Fruit fly (Drosophila melanogaster) whole organism, embryonic: ENCODE measurements around the gene IA-2.

ENCODE experiments used
- Ada2b ChIP-seq: fragments of 200-800 bp; sonication (Bioruptor generic); IDR thresholded peaks from 2 replicates; pipeline ENCODE4 v1.3.6; 2022; ENCODE audit warnings: missing biosample characterization, missing genetic modification characterization
- Awh ChIP-seq: fragments of 200-800 bp; sonication (Bioruptor generic); IDR thresholded peaks from 2 replicates; pipeline ENCODE4, ENCODE4 v1.3.6; 2022; ENCODE audit warnings: missing biosample characterization, missing genetic modification characterization
- Bgb ChIP-seq: fragments of 200-800 bp; sonication (Bioruptor generic); IDR thresholded peaks from 2 replicates; pipeline ENCODE4 v1.3.6; 2022; ENCODE audit warnings: missing biosample characterization, missing genetic modification characterization; ENCODE audit not compliant: partially characterized antibody
- Blimp-1 ChIP-seq: fragments of 200-800 bp; sonication (Bioruptor generic); optimal IDR thresholded peaks from 3 replicates; lab custom pipeline; 2018; ENCODE audit warnings: missing biosample characterization, missing genetic modification characterization, mild to moderate bottlenecking, moderate library complexity, missing genetic modification reagents
- CG10462 ChIP-seq: fragments of 200-800 bp; sonication (Bioruptor generic); optimal IDR thresholded peaks from 2 replicates; lab custom pipeline; 2016; ENCODE audit warnings: missing biosample characterization, missing genetic modification characterization
- CG10543 ChIP-seq: fragments of 200-800 bp; sonication (Bioruptor generic); optimal IDR thresholded peaks from 3 replicates; lab custom pipeline; 2017; ENCODE audit warnings: missing biosample characterization, mild to moderate bottlenecking, missing genetic modification characterization, moderate library complexity
- CG11695 ChIP-seq: fragments of 200-800 bp; sonication (Bioruptor generic); IDR thresholded peaks from 3 replicates; pipeline ENCODE4 v1.3.6; 2022; ENCODE audit warnings: missing biosample characterization, missing genetic modification characterization
- CG11696 ChIP-seq: fragments of 200-800 bp; sonication (Bioruptor generic); IDR thresholded peaks from 2 replicates; pipeline ENCODE4 v1.3.6; 2022; ENCODE audit warnings: missing biosample characterization, missing genetic modification characterization
- CG11723 ChIP-seq: fragments of 200-800 bp; sonication (Bioruptor generic); optimal IDR thresholded peaks from 2 replicates; lab custom pipeline; 2017; ENCODE audit warnings: missing biosample characterization, mild to moderate bottlenecking, missing genetic modification characterization
- CG12155 ChIP-seq: fragments of 200-800 bp; sonication (Bioruptor generic); optimal IDR thresholded peaks from 3 replicates; lab custom pipeline; 2016; ENCODE audit warnings: missing biosample characterization, missing genetic modification characterization
- CG14965 ChIP-seq: fragments of 200-800 bp; sonication (Bioruptor generic); optimal IDR thresholded peaks from 2 replicates; lab custom pipeline; 2016; ENCODE audit warnings: missing biosample characterization, missing genetic modification characterization, borderline replicate concordance
- CG17328 ChIP-seq: fragments of 200-800 bp; sonication (Bioruptor generic); IDR thresholded peaks from 2 replicates; pipeline ENCODE4 v1.3.6; 2022; ENCODE audit warnings: missing biosample characterization, missing genetic modification characterization
- CG32767 ChIP-seq: fragments of 200-800 bp; sonication (Bioruptor generic); IDR thresholded peaks from 2 replicates; pipeline ENCODE4 v1.3.6; 2022; ENCODE audit warnings: missing biosample characterization, missing genetic modification characterization
- CG3847 ChIP-seq: fragments of 200-800 bp; sonication (Bioruptor generic); IDR thresholded peaks from 2 replicates; pipeline ENCODE4 v1.3.6; 2022; ENCODE audit warnings: missing biosample characterization, missing genetic modification characterization
- CG4424 ChIP-seq: fragments of 200-800 bp; sonication (Bioruptor generic); optimal IDR thresholded peaks from 3 replicates; lab custom pipeline; 2016; ENCODE audit warnings: missing biosample characterization, missing genetic modification characterization
- CG4820 ChIP-seq: fragments of 200-800 bp; sonication (Bioruptor generic); optimal IDR thresholded peaks from 3 replicates; lab custom pipeline; 2016; ENCODE audit warnings: missing biosample characterization, missing genetic modification characterization
- CG5180 ChIP-seq: fragments of 200-800 bp; sonication (Bioruptor generic); optimal IDR thresholded peaks from 3 replicates; lab custom pipeline; 2017; ENCODE audit warnings: missing biosample characterization, missing genetic modification characterization, mild to moderate bottlenecking, moderate library complexity, missing genetic modification reagents
- CG7357 ChIP-seq: fragments of 200-800 bp; sonication (Bioruptor generic); IDR thresholded peaks from 3 replicates; pipeline ENCODE4 v1.3.6; 2022; ENCODE audit warnings: missing biosample characterization, missing genetic modification characterization
- CG9797 ChIP-seq: fragments of 200-800 bp; sonication (Bioruptor generic); optimal IDR thresholded peaks from 3 replicates; lab custom pipeline; 2018; ENCODE audit warnings: missing biosample characterization, mild to moderate bottlenecking, missing genetic modification characterization
- D ChIP-seq, 2 experiments: fragments of 200-800 bp in 1 of 2; fragments of >200 bp in 1 of 2; sonication (Bioruptor generic) in 1 of 2; optimal IDR thresholded peaks; 2 replicates in 1 of 2; 3 replicates in 1 of 2; lab custom pipeline; 2017; ENCODE audit warnings: mild to moderate bottlenecking in 1 of 2, missing biosample characterization in 1 of 2, missing genetic modification characterization in 1 of 2, missing genetic modification reagents in 1 of 2
- Drgx ChIP-seq: fragments of 200-800 bp; sonication (Bioruptor generic); IDR thresholded peaks from 2 replicates; pipeline ENCODE4 v1.3.6; 2022; ENCODE audit warnings: missing biosample characterization, missing genetic modification characterization
- Fer2 ChIP-seq: fragments of 200-800 bp; sonication (Bioruptor generic); optimal IDR thresholded peaks from 2 replicates; lab custom pipeline; 2018; ENCODE audit warnings: missing biosample characterization, mild to moderate bottlenecking, missing genetic modification characterization, moderate library complexity
- HLH3B ChIP-seq: fragments of 200-800 bp; sonication (Bioruptor generic); IDR thresholded peaks from 2 replicates; pipeline ENCODE4 v1.3.6; 2022; ENCODE audit warnings: missing biosample characterization, missing genetic modification characterization
- Kr ChIP-seq: fragments of 200-800 bp; sonication (Bioruptor generic); optimal IDR thresholded peaks from 2 replicates; lab custom pipeline; 2017; ENCODE audit warnings: missing biosample characterization, mild to moderate bottlenecking, missing genetic modification characterization
- MTF-1 ChIP-seq: fragments of 200-800 bp; sonication (Bioruptor generic); optimal IDR thresholded peaks from 2 replicates; lab custom pipeline; 2018; ENCODE audit warnings: missing biosample characterization, mild to moderate bottlenecking, missing genetic modification characterization, borderline replicate concordance
- Med ChIP-seq: fragments of 200-800 bp; sonication (Bioruptor generic); peaks from one replicate; lab custom pipeline; 2016; ENCODE audit warnings: missing biosample characterization, missing genetic modification characterization, mild to moderate bottlenecking, inconsistent platforms, moderate library complexity
- Nf-YA ChIP-seq: fragments of 200-800 bp; sonication (Bioruptor generic); IDR thresholded peaks from 2 replicates; pipeline ENCODE4 v1.3.6; 2022; ENCODE audit warnings: missing biosample characterization, missing genetic modification characterization
- Opbp ChIP-seq: fragments of 200-800 bp; sonication (Bioruptor generic); IDR thresholded peaks from 3 replicates; pipeline ENCODE4 v1.3.6; 2022; ENCODE audit warnings: missing biosample characterization, missing genetic modification characterization; ENCODE audit not compliant: partially characterized antibody
- Optix ChIP-seq: fragments of 200-800 bp; sonication (Bioruptor generic); IDR thresholded peaks from 3 replicates; pipeline ENCODE4 v1.3.6; 2022; ENCODE audit warnings: missing biosample characterization, missing genetic modification characterization
- Poxn ChIP-seq: fragments of 200-800 bp; sonication (Bioruptor generic); IDR thresholded peaks from 2 replicates; pipeline ENCODE4 v1.3.6; 2022; ENCODE audit warnings: missing biosample characterization, missing genetic modification characterization
- Scr ChIP-seq: fragments of 200-800 bp; sonication (Bioruptor generic); IDR thresholded peaks from 2 replicates; pipeline ENCODE4 v1.3.6; 2022; ENCODE audit warnings: missing biosample characterization, missing genetic modification characterization; ENCODE audit not compliant: partially characterized antibody
- Sin3A ChIP-seq: fragments of >200 bp; optimal IDR thresholded peaks from 2 replicates; lab custom pipeline; 2018
- cas ChIP-seq: fragments of 200-800 bp; sonication (Bioruptor generic); IDR thresholded peaks from 2 replicates; pipeline ENCODE4 v1.3.6; 2022; ENCODE audit warnings: missing biosample characterization, missing genetic modification characterization
- dan ChIP-seq: fragments of 200-800 bp; sonication (Bioruptor generic); IDR thresholded peaks from 2 replicates; pipeline ENCODE4 v1.3.6; 2022; ENCODE audit warnings: missing biosample characterization, missing genetic modification characterization
- dmrt11E ChIP-seq: fragments of 200-800 bp; sonication (Bioruptor generic); optimal IDR thresholded peaks from 3 replicates; lab custom pipeline; 2018; ENCODE audit warnings: missing biosample characterization, mild to moderate bottlenecking, missing genetic modification characterization, moderate library complexity
- eve ChIP-seq, 2 experiments: fragments of >200 bp; optimal IDR thresholded peaks; 2 replicates each; lab custom pipeline; 2017; ENCODE audit warnings: missing biosample characterization in 2 of 2, missing genetic modification characterization in 2 of 2
- fd64A ChIP-seq: fragments of 200-800 bp; sonication (Bioruptor generic); optimal IDR thresholded peaks from 3 replicates; lab custom pipeline; 2018; ENCODE audit warnings: missing biosample characterization, mild to moderate bottlenecking, missing genetic modification characterization
- gem ChIP-seq: fragments of 200-800 bp; sonication (Bioruptor generic); optimal IDR thresholded peaks from 2 replicates; lab custom pipeline; 2019; ENCODE audit warnings: missing biosample characterization, mild to moderate bottlenecking, missing genetic modification characterization, moderate library complexity
- hkb ChIP-seq, 2 experiments: fragments of 200-800 bp in 1 of 2; fragments of >200 bp in 1 of 2; sonication (Bioruptor generic) in 1 of 2; IDR thresholded peaks in 1 of 2; optimal IDR thresholded peaks in 1 of 2; 2 replicates each; pipeline versions ENCODE4 v1.3.6 to Lab custom; 2017 to 2022; ENCODE audit warnings: missing biosample characterization in 1 of 2, missing genetic modification characterization in 1 of 2
- jumu ChIP-seq: fragments of 200-800 bp; sonication (Bioruptor generic); optimal IDR thresholded peaks from 3 replicates; lab custom pipeline; 2016; ENCODE audit warnings: missing biosample characterization, missing genetic modification characterization
- lbe ChIP-seq: fragments of 200-800 bp; sonication (Bioruptor generic); optimal IDR thresholded peaks from 2 replicates; lab custom pipeline; 2016; ENCODE audit warnings: missing biosample characterization, mild to moderate bottlenecking, missing genetic modification characterization
- otp ChIP-seq: fragments of 200-800 bp; sonication (Bioruptor generic); IDR thresholded peaks from 3 replicates; pipeline ENCODE4, ENCODE4 v1.3.6; 2022; ENCODE audit warnings: missing biosample characterization, missing genetic modification characterization
- rib ChIP-seq: fragments of 200-800 bp; sonication (Bioruptor generic); IDR thresholded peaks from 2 replicates; pipeline ENCODE4 v1.3.6; 2022; ENCODE audit warnings: missing biosample characterization, missing genetic modification characterization
- schlank ChIP-seq: fragments of 200-800 bp; sonication (Bioruptor generic); optimal IDR thresholded peaks from 2 replicates; lab custom pipeline; 2018; ENCODE audit warnings: missing biosample characterization, mild to moderate bottlenecking, missing genetic modification characterization
- sima ChIP-seq: fragments of 200-800 bp; sonication (Bioruptor generic); optimal IDR thresholded peaks from 2 replicates; lab custom pipeline; 2016; ENCODE audit warnings: missing biosample characterization, missing genetic modification characterization
- ssp ChIP-seq: fragments of 200-800 bp; sonication (Bioruptor generic); IDR thresholded peaks from 2 replicates; pipeline ENCODE4 v1.3.6; 2022; ENCODE audit warnings: missing biosample characterization, missing genetic modification characterization
- stwl ChIP-seq: fragments of 200-800 bp; sonication (Bioruptor generic); optimal IDR thresholded peaks from 3 replicates; lab custom pipeline; 2018; ENCODE audit warnings: missing biosample characterization, mild to moderate bottlenecking, missing genetic modification characterization, moderate library complexity
- tgo ChIP-seq: fragments of 200-800 bp; sonication (Bioruptor generic); IDR thresholded peaks from 3 replicates; pipeline ENCODE4 v1.3.6; 2022; ENCODE audit warnings: missing biosample characterization, missing genetic modification characterization
- usp ChIP-seq: fragments of >200 bp; optimal IDR thresholded peaks from 2 replicates; lab custom pipeline; 2017; ENCODE audit warnings: missing biosample characterization, missing genetic modification characterization
- wor ChIP-seq: fragments of 200-800 bp; sonication (Bioruptor generic); IDR thresholded peaks from 2 replicates; pipeline ENCODE4 v1.3.6; 2022; ENCODE audit warnings: missing biosample characterization, missing genetic modification characterization

The IA-2 gene

DNA sequence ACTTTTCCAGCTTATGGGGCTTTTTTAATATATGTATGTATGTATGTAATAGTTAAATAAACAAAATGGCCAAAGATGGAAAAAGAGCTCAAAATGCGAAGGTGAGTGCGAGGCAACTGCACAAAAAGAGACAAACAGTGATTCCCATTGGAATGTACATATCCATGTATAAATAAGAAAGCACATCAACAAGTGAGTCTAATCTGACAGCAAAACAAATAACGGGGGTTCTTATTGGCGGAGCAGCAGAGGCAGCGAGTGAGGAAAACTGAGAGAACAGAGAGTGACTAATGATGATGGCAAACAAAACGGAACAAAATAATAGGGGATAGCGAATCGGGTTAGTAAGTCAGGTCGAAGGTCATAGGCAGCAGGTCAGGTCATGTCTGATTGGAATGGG lies 73.7 kb downstream of the IA-2 start (continued):
- TF ChIP-seq jumu (GFP tag; lab: Kevin White, UChicago) (no peak), otp (GFP tag; lab: Robert Waterston, UW) (peak; percentile 64; the same call in 1 of the 3 replicates), Awh (GFP tag; lab: Robert Waterston, UW) (peak; percentile 65; the same call in 1 of the 2 replicates), CG7357 (GFP tag; lab: Robert Waterston, UW) (no peak), Opbp (GFP tag; lab: Robert Waterston, UW) (no peak), schlank (tag; lab: Kevin White, UChicago) (no peak), wor (GFP tag; lab: Robert Waterston, UW) (no peak), CG9797 (GFP tag; lab: Kevin White, UChicago) (no peak), sima (GFP tag; lab: Kevin White, UChicago) (no peak), rib (no peak), CG5180 (GFP tag; lab: Kevin White, UChicago) (peak; percentile 0), Bgb (GFP tag; lab: Robert Waterston, UW) (no peak), cas (GFP tag; lab: Robert Waterston, UW) (no peak), CG4424 (GFP tag; lab: Kevin White, UChicago) (no peak), dmrt11E (tag; lab: Kevin White, UChicago) (peak; percentile 63), Optix (GFP tag; lab: Robert Waterston, UW) (no peak), CG14965 (GFP tag; lab: Kevin White, UChicago) (no peak), Scr (GFP tag; lab: Robert Waterston, UW) (no peak), dan (GFP tag; lab: Robert Waterston, UW) (no peak), CG3847 (GFP tag; lab: Robert Waterston, UW) (no peak), CG17328 (GFP tag; lab: Robert Waterston, UW) (no peak), fd64A (GFP tag; lab: Kevin White, UChicago) (peak; percentile 69), usp (GFP tag; lab: Kevin White, UChicago) (no peak), eve (GFP tag; optimal IDR thresholded peaks at IDR 0.05; lab: Kevin White, UChicago) (no peak), Fer2 (tag; lab: Kevin White, UChicago) (no peak)

DNA sequence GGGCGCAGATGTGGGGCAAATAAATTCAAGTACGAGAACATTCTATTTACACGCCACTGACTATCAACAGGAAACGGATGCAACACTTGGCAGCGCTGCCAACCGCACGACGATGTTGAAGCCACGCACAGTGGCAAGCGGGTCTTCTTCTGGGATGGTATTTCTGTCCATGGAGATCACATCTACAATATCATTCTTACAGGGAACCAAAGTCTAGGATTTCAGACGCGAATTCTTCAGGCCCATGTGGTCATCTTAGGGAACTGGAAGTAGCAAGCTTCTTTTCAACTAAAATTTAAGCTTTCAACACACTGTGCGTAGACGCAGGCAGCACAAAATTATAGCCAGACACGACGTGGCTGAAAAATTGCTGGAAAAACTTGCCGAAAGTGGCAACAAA lies 84.0 kb downstream of the IA-2 start:
- TF ChIP-seq CG12155 (GFP tag; lab: Kevin White, UChicago), result no peak
- no peak for TF ChIP-seq Sin3A (lab: Kevin White, UChicago)
- no peak for TF ChIP-seq Blimp-1
- peak; percentile 16; the same call in 1 of the 2 replicates for TF ChIP-seq Ada2b (GFP tag; lab: Robert Waterston, UW)
- no peak for TF ChIP-seq CG32767
- no peak for TF ChIP-seq CG10462 (GFP tag; lab: Kevin White, UChicago)
- TF ChIP-seq Med (GFP tag; lab: Kevin White, UChicago), result peak; percentile 59
- TF ChIP-seq ssp, result no peak
- no peak for TF ChIP-seq lbe (GFP tag; lab: Kevin White, UChicago)
- TF ChIP-seq CG11723 (GFP tag; lab: Kevin White, UChicago), result no peak
- TF ChIP-seq CG4820 (GFP tag; lab: Kevin White, UChicago), result no peak
- TF ChIP-seq CG10543, result no peak
- 0 out of 2 replicates have a peak, but pooled peaks have one; percentile 9 for TF ChIP-seq HLH3B (GFP tag; lab: Robert Waterston, UW)
- TF ChIP-seq Kr, result no peak
- no peak for TF ChIP-seq Poxn (GFP tag; lab: Robert Waterston, UW)
- no peak for TF ChIP-seq D (optimal IDR thresholded peaks at IDR 0.05; lab: Kevin White, UChicago)
- no peak for TF ChIP-seq D (GFP tag; optimal IDR thresholded peaks at IDR 0.05; lab: Kevin White, UChicago)
- TF ChIP-seq hkb (optimal IDR thresholded peaks at IDR 0.05; lab: Kevin White, UChicago), result no peak
- no peak for TF ChIP-seq hkb (GFP tag; IDR thresholded peaks at IDR 0.05; lab: Robert Waterston, UW)
- 0 out of 3 replicates have a peak, but pooled peaks have one; percentile 24 for TF ChIP-seq tgo
- 0 out of 2 replicates have a peak, but pooled peaks have one; percentile 6 for TF ChIP-seq Nf-YA (GFP tag; lab: Robert Waterston, UW)
- TF ChIP-seq Drgx, result no peak
- TF ChIP-seq stwl (tag; lab: Kevin White, UChicago), result no peak
- TF ChIP-seq CG11695, result no peak
- no peak for TF ChIP-seq gem
- 0 out of 2 replicates have a peak, but pooled peaks have one; percentile 9 for TF ChIP-seq CG11696
- TF ChIP-seq MTF-1 (GFP tag; lab: Kevin White, UChicago), result no peak
